Worm (Caenorhabditis elegans) whole organism, L4 larva: ENCODE results near the gene F53A3.1.

Experiments used
- F10B5.3 ChIP-seq: sonication (generic microtip); optimal IDR thresholded peaks from 2 replicates; lab custom pipeline; 2016; ENCODE audit warnings: mild to moderate bottlenecking, missing genetic modification characterization, missing compliant biosample characterization
- R02D3.7 ChIP-seq: fragments of 150-350 bp; sonication (generic microtip); optimal IDR thresholded peaks from 3 replicates; lab custom pipeline; 2014; ENCODE audit warnings: missing biosample characterization, missing genetic modification characterization
- Y75B8A.6 ChIP-seq: fragments of 200-800 bp; sonication (Bioruptor generic); IDR thresholded peaks from 2 replicates; pipeline ENCODE4 v1.3.6; 2022; ENCODE audit warnings: missing genetic modification reagents, missing genetic modification characterization, missing compliant biosample characterization
- aha-1 ChIP-seq: fragments of 150-350 bp; peaks from one replicate; lab custom pipeline; 2014; ENCODE audit warnings: missing biosample characterization, missing genetic modification characterization
- aly-2 ChIP-seq: sonication (generic microtip); optimal IDR thresholded peaks from 2 replicates; lab custom pipeline; 2018; ENCODE audit warnings: missing biosample characterization, missing genetic modification characterization
- attf-4 ChIP-seq: sonication (generic microtip); optimal IDR thresholded peaks from 3 replicates; lab custom pipeline; 2017; ENCODE audit warnings: missing biosample characterization, missing genetic modification characterization
- ceh-28 ChIP-seq: fragments of 150-350 bp; optimal IDR thresholded peaks from 2 replicates; lab custom pipeline; 2014; ENCODE audit warnings: missing biosample characterization, missing genetic modification reagents, missing genetic modification characterization
- cey-2 ChIP-seq: sonication (generic microtip); optimal IDR thresholded peaks from 3 replicates; lab custom pipeline; 2017; ENCODE audit warnings: missing genetic modification characterization, mild to moderate bottlenecking, missing compliant biosample characterization, antibody characterized with exemption, borderline replicate concordance; ENCODE audit not compliant: insufficient read depth
- daf-16 ChIP-seq, 3 experiments: sonication (generic microtip); optimal IDR thresholded peaks; 2 replicates each; lab custom pipeline; 2016 to 2017; ENCODE audit warnings: missing genetic modification characterization in 3 of 3, missing genetic modification reagents in 3 of 3, mild to moderate bottlenecking in 2 of 3, missing compliant biosample characterization in 2 of 3, missing biosample characterization in 1 of 3, moderate library complexity in 1 of 3
- daf-19 ChIP-seq: fragments of 200-800 bp; sonication (Bioruptor generic); conservative IDR thresholded peaks from 2 replicates; pipeline ENCODE4 v1.3.6; 2022; ENCODE audit warnings: missing genetic modification characterization, missing compliant biosample characterization
- dmd-6 ChIP-seq: fragments of 200-800 bp; sonication (Bioruptor generic); IDR thresholded peaks from 2 replicates; pipeline ENCODE4 v1.3.6; 2022; ENCODE audit warnings: missing genetic modification reagents, missing genetic modification characterization, missing compliant biosample characterization
- dmd-8 ChIP-seq: fragments of 200-800 bp; sonication (Bioruptor generic); IDR thresholded peaks from 2 replicates; pipeline ENCODE4 v1.3.6; 2022; ENCODE audit warnings: missing genetic modification characterization, missing compliant biosample characterization
- dpl-1 ChIP-seq: fragments of 150-350 bp; optimal IDR thresholded peaks from 2 replicates; lab custom pipeline; 2014; ENCODE audit warnings: missing biosample characterization, missing genetic modification reagents, missing genetic modification characterization
- egl-27 ChIP-seq: sonication (generic microtip); optimal IDR thresholded peaks from 3 replicates; lab custom pipeline; 2017; ENCODE audit warnings: missing biosample characterization, missing genetic modification reagents, missing genetic modification characterization
- fkh-10 ChIP-seq: fragments of 150-350 bp; optimal IDR thresholded peaks from 2 replicates; lab custom pipeline; 2014; ENCODE audit warnings: missing biosample characterization, missing genetic modification reagents, missing genetic modification characterization
- hlh-11 ChIP-seq: fragments of 200-800 bp; sonication (Bioruptor generic); optimal IDR thresholded peaks from 2 replicates; lab custom pipeline; 2018; ENCODE audit warnings: mild to moderate bottlenecking, missing genetic modification characterization, missing compliant biosample characterization
- hmg-1.1 ChIP-seq: fragments of 200-800 bp; sonication (Bioruptor generic); IDR thresholded peaks from 2 replicates; pipeline ENCODE4 v1.3.6; 2022; ENCODE audit warnings: missing genetic modification reagents, missing genetic modification characterization, missing compliant biosample characterization
- lin-15B ChIP-seq: fragments of 150-350 bp; sonication (generic microtip); optimal IDR thresholded peaks from 3 replicates; lab custom pipeline; 2014; ENCODE audit warnings: missing biosample characterization, missing genetic modification characterization
- lsy-2 ChIP-seq, 2 experiments: fragments of 150-350 bp in 1 of 2; sonication (generic microtip) in 1 of 2; optimal IDR thresholded peaks; 2 replicates each; lab custom pipeline; 2014 to 2017; ENCODE audit warnings: missing biosample characterization in 2 of 2, missing genetic modification characterization in 2 of 2
- madf-5 ChIP-seq, 2 experiments: fragments of 200-800 bp; sonication (Bioruptor generic); IDR thresholded peaks; 2 replicates each; pipeline ENCODE4 v1.3.6; 2022; ENCODE audit warnings: missing compliant biosample characterization in 2 of 2, missing genetic modification characterization in 2 of 2
- mdt-29 ChIP-seq: fragments of 200-800 bp; sonication (Bioruptor generic); IDR thresholded peaks from 2 replicates; pipeline ENCODE4 v1.3.6; 2022; ENCODE audit warnings: missing genetic modification reagents, missing genetic modification characterization, missing compliant biosample characterization
- mes-2 ChIP-seq: sonication (generic microtip); optimal IDR thresholded peaks from 2 replicates; lab custom pipeline; 2016; ENCODE audit warnings: missing genotype, mild to moderate bottlenecking, missing genetic modification characterization, missing compliant biosample characterization; ENCODE audit not compliant: poor library complexity, severe bottlenecking
- mxl-3 ChIP-seq: fragments of 200-800 bp; sonication (Bioruptor generic); optimal IDR thresholded peaks from 2 replicates; lab custom pipeline; 2018; ENCODE audit warnings: mild to moderate bottlenecking, missing genetic modification characterization, missing compliant biosample characterization
- nhr-10 ChIP-seq: fragments of 150-350 bp; optimal IDR thresholded peaks from 2 replicates; lab custom pipeline; 2014; ENCODE audit warnings: missing biosample characterization, missing genetic modification characterization
- nhr-11 ChIP-seq: fragments of 150-350 bp; optimal IDR thresholded peaks from 2 replicates; lab custom pipeline; 2014; ENCODE audit warnings: missing biosample characterization, missing genetic modification characterization
- nhr-25 ChIP-seq: sonication (generic microtip); optimal IDR thresholded peaks from 2 replicates; lab custom pipeline; 2017; ENCODE audit warnings: missing genetic modification characterization, mild to moderate bottlenecking, missing compliant biosample characterization, antibody characterized with exemption, moderate library complexity, borderline replicate concordance; ENCODE audit not compliant: insufficient read depth
- nhr-28 ChIP-seq: fragments of 150-350 bp; optimal IDR thresholded peaks from 2 replicates; lab custom pipeline; 2014; ENCODE audit warnings: missing biosample characterization, missing genetic modification characterization
- nhr-41 ChIP-seq: fragments of 200-800 bp; sonication (Bioruptor generic); IDR thresholded peaks from 2 replicates; pipeline ENCODE4 v1.3.6; 2022; ENCODE audit warnings: missing genetic modification reagents, missing genetic modification characterization, missing compliant biosample characterization
- nhr-42 ChIP-seq: fragments of 200-800 bp; sonication (Bioruptor generic); IDR thresholded peaks from 2 replicates; pipeline ENCODE4 v1.3.6; 2022; ENCODE audit warnings: missing genetic modification characterization, missing compliant biosample characterization
- nhr-77 ChIP-seq: fragments of 150-350 bp; optimal IDR thresholded peaks from 2 replicates; lab custom pipeline; 2014; ENCODE audit warnings: missing biosample characterization, missing genetic modification characterization
- pqm-1 ChIP-seq: sonication (generic microtip); optimal IDR thresholded peaks from 2 replicates; lab custom pipeline; 2017; ENCODE audit warnings: missing biosample characterization, missing genetic modification characterization
- saeg-2 ChIP-seq: fragments of 200-800 bp; sonication (Bioruptor generic); IDR thresholded peaks from 2 replicates; pipeline ENCODE4 v1.3.6; 2022; ENCODE audit warnings: missing genetic modification reagents, missing genetic modification characterization, missing compliant biosample characterization
- sdz-12 ChIP-seq: fragments of 200-800 bp; sonication (Bioruptor generic); optimal IDR thresholded peaks from 2 replicates; lab custom pipeline; 2018; ENCODE audit warnings: mild to moderate bottlenecking, missing genetic modification characterization, missing compliant biosample characterization
- set-16 ChIP-seq: fragments of 200-800 bp; sonication (Bioruptor generic); IDR thresholded peaks from 2 replicates; pipeline ENCODE4 v1.3.6; 2022; ENCODE audit warnings: missing genetic modification reagents, missing genetic modification characterization, missing compliant biosample characterization
- snpc-1.2 ChIP-seq: fragments of 200-800 bp; sonication (Bioruptor generic); IDR thresholded peaks from 2 replicates; pipeline ENCODE4 v1.3.6; 2022; ENCODE audit warnings: missing genetic modification reagents, missing genetic modification characterization, missing compliant biosample characterization
- spr-1 ChIP-seq: sonication (generic microtip); optimal IDR thresholded peaks from 2 replicates; lab custom pipeline; 2016; ENCODE audit warnings: mild to moderate bottlenecking, missing genetic modification characterization, missing compliant biosample characterization
- tag-97 ChIP-seq: fragments of 200-800 bp; sonication (Bioruptor generic); IDR thresholded peaks from 2 replicates; pipeline ENCODE4 v1.3.6; 2022; ENCODE audit warnings: missing genetic modification characterization, missing compliant biosample characterization
- tra-1 ChIP-seq: fragments of 200-800 bp; sonication (Bioruptor generic); IDR thresholded peaks from 2 replicates; pipeline ENCODE4 v1.3.6; 2022; ENCODE audit warnings: missing genetic modification reagents, missing genetic modification characterization, missing compliant biosample characterization
- vab-7 ChIP-seq: fragments of 200-800 bp; sonication (Bioruptor generic); IDR thresholded peaks from 2 replicates; pipeline ENCODE4 v1.3.6; 2022; ENCODE audit warnings: missing genetic modification reagents, missing genetic modification characterization, missing compliant biosample characterization
- zag-1 ChIP-seq: fragments of 150-350 bp; optimal IDR thresholded peaks from 2 replicates; lab custom pipeline; 2014; ENCODE audit warnings: missing biosample characterization, missing genetic modification characterization
- zip-11 ChIP-seq: fragments of 200-800 bp; sonication (Bioruptor generic); IDR thresholded peaks from 2 replicates; pipeline ENCODE4 v1.3.6; 2022; ENCODE audit warnings: missing genetic modification characterization, missing compliant biosample characterization
- ztf-11 ChIP-seq: fragments of 150-350 bp; optimal IDR thresholded peaks from 2 replicates; lab custom pipeline; 2014; ENCODE audit warnings: missing biosample characterization, missing genetic modification characterization
- ztf-7 ChIP-seq: fragments of 150-350 bp; optimal IDR thresholded peaks from 2 replicates; lab custom pipeline; 2014; ENCODE audit warnings: missing biosample characterization, missing genetic modification characterization

F53A3.1 gene

DNA sequence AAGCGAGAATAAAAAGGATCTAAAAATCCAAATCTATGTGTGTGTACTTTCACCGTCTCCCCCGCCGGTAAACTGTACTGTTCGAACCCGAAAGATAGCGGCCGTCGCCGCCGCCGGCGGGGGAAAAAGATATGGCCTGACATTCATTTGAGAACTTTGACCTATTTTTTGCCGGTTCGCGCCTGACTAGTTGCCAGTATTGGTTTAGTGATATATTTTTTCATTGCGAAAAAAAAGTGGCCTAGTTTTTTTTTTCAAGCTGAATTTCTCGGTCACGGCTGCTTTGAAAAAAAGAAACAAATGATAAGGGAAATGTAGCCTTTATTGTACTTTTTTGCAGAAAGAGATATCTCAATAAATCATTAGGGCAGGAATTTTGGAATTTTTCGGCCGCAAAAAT, 19.1 kb upstream of the F53A3.1 start:
- TF ChIP-seq pqm-1 (tag; lab: Kevin White, UChicago) (peak; percentile 10), dmd-6 (GFP tag; lab: Robert Waterston, UW) (peak; percentile 56), lin-15B (no peak), mes-2 (tag; lab: Kevin White, UChicago) (peak; percentile 10), egl-27 (tag; lab: Kevin White, UChicago) (no peak), hlh-11 (tag; lab: Kevin White, UChicago) (peak; percentile 3), nhr-10 (tag; lab: Kevin White, UChicago) (no peak), nhr-28 (peak; percentile 43)
- TF ChIP-seq, all 104 proteins: peak for 5

ce11 chrIII:1961895-1962506, 18.6 kb upstream of the F53A3.1 start, which contains the start of gene mboa-6:
Gene mboa-6, minus strand, starts transcription at chrIII:1961945.
- no peak for TF ChIP-seq nhr-11 (tag; lab: Kevin White, UChicago)
- no peak for TF ChIP-seq nhr-77 (tag; lab: Kevin White, UChicago)
- TF ChIP-seq aha-1 (tag; lab: Kevin White, UChicago): peak; percentile 52
- TF ChIP-seq dpl-1 (GFP tag; lab: Kevin White, UChicago): peak; percentile 32
- TF ChIP-seq R02D3.7: no peak
- no peak for TF ChIP-seq vab-7 (GFP tag; lab: Robert Waterston, UW)

ce11 chrIII:1955520-1956095, 12.2 kb upstream of the F53A3.1 start:
- TF ChIP-seq dmd-6 (GFP tag; lab: Robert Waterston, UW): no peak
- TF ChIP-seq ceh-28 (tag; lab: Kevin White, UChicago): peak; percentile 97

- TF ChIP-seq nhr-41 (GFP tag; lab: Robert Waterston, UW) (0 out of 2 replicates have a peak, but pooled peaks have one; percentile 11), lsy-2 (tag; optimal IDR thresholded peaks at IDR 0.05; lab: Kevin White, UChicago) (no peak), cey-2 (tag; lab: Kevin White, UChicago) (no peak), egl-27 (tag; lab: Kevin White, UChicago) (no peak), nhr-77 (tag; lab: Kevin White, UChicago) (no peak), daf-16 (GFP tag; optimal IDR thresholded peaks at IDR 0.05; lab: Kevin White, UChicago) (no peak), daf-16 (tag; optimal IDR thresholded peaks at IDR 0.05; lab: Kevin White, UChicago) (peak; percentile 38), aly-2 (no peak), nhr-42 (GFP tag; lab: Robert Waterston, UW) (0 out of 2 replicates have a peak, but pooled peaks have one; percentile 60), Y75B8A.6 (GFP tag; lab: Robert Waterston, UW) (no peak), mdt-29 (no peak), madf-5 (GFP tag; IDR thresholded peaks at IDR 0.05; lab: Robert Waterston, UW) (peak in 1 of 2 experiments; percentile 45; a peak in 1 of 4 replicates), snpc-1.2 (GFP tag; lab: Robert Waterston, UW) (peak; percentile 39; the same call in 1 of the 2 replicates), pqm-1 (tag; lab: Kevin White, UChicago) (no peak), fkh-10 (GFP tag; lab: Kevin White, UChicago) (no peak), dmd-6 (GFP tag; lab: Robert Waterston, UW) (no peak), tag-97 (GFP tag; lab: Robert Waterston, UW) (no peak), F10B5.3 (tag; lab: Kevin White, UChicago) (no peak), set-16 (GFP tag; lab: Robert Waterston, UW) (no peak), zag-1 (tag; lab: Kevin White, UChicago) (no peak), sdz-12 (GFP tag; lab: Kevin White, UChicago) (peak; percentile 63), ztf-11 (tag; lab: Kevin White, UChicago) (no peak), daf-19 (GFP tag; lab: Robert Waterston, UW) (no peak), nhr-25 (no peak), ztf-7 (no peak), nhr-11 (tag; lab: Kevin White, UChicago) (no peak), tra-1 (GFP tag; lab: Robert Waterston, UW) (peak; percentile 41; the same call in 1 of the 2 replicates), zip-11 (no peak), saeg-2 (GFP tag; lab: Robert Waterston, UW) (no peak), attf-4 (tag; lab: Kevin White, UChicago) (no peak), spr-1 (tag; lab: Kevin White, UChicago) (no peak), dmd-8 (GFP tag; lab: Robert Waterston, UW) (no peak), mxl-3 (GFP tag; lab: Kevin White, UChicago) (no peak), hmg-1.1 (GFP tag; lab: Robert Waterston, UW) (no peak)
Measured at ce11 chrIII:1951388-1951787, 8.0 kb upstream of the F53A3.1 start, which contains the start of gene F53A3.7. Gene F53A3.7, plus strand, starts transcription at chrIII:1951526.
